Worm (Caenorhabditis elegans) whole organism, young adult: Measurements from ENCODE around the gene lmtr-2.
A peak's percentile ranks its signal among the peaks of the same experiment; 100 is the strongest.

ENCODE experiments used
- B0336.3 ChIP-seq: fragments of 200-800 bp; sonication (Bioruptor generic); IDR thresholded peaks from 2 replicates; pipeline ENCODE4 v1.3.6; 2022; ENCODE audit warnings: missing genetic modification characterization, missing compliant biosample characterization
- F22D6.2 ChIP-seq: sonication (generic microtip); optimal IDR thresholded peaks from 2 replicates; lab custom pipeline; 2016; ENCODE audit warnings: mild to moderate bottlenecking, missing genetic modification characterization, missing compliant biosample characterization
- Y56A3A.18 ChIP-seq: fragments of 200-800 bp; sonication (Bioruptor generic); IDR thresholded peaks from 2 replicates; pipeline ENCODE4 v1.3.6; 2022; ENCODE audit warnings: missing genetic modification reagents, missing genetic modification characterization, missing compliant biosample characterization
- Y79H2A.3 ChIP-seq: fragments of 200-800 bp; sonication (Bioruptor generic); conservative IDR thresholded peaks from 2 replicates; pipeline ENCODE4 v1.3.6; 2022; ENCODE audit warnings: missing genetic modification reagents, missing genetic modification characterization, missing compliant biosample characterization
- attf-6 ChIP-seq: fragments of 200-800 bp; sonication (Bioruptor generic); IDR thresholded peaks from 2 replicates; pipeline ENCODE4 v1.3.6; 2022; ENCODE audit warnings: missing genetic modification reagents, missing genetic modification characterization, missing compliant biosample characterization
- cebp-1 ChIP-seq, 2 experiments: fragments of 200-800 bp in 1 of 2; sonication (Bioruptor generic) in 1 of 2; sonication (generic microtip) in 1 of 2; IDR thresholded peaks in 1 of 2; optimal IDR thresholded peaks in 1 of 2; 2 replicates each; pipeline versions ENCODE4 v1.3.6 to Lab custom; 2017 to 2022; ENCODE audit warnings: missing compliant biosample characterization in 2 of 2, missing genetic modification characterization in 2 of 2, mild to moderate bottlenecking in 1 of 2, missing genetic modification reagents in 1 of 2, moderate library complexity in 1 of 2
- die-1 ChIP-seq: sonication (generic microtip); optimal IDR thresholded peaks from 2 replicates; lab custom pipeline; 2016; ENCODE audit warnings: missing genotype, mild to moderate bottlenecking, missing genetic modification characterization, missing compliant biosample characterization
- dox-1 ChIP-seq: fragments of 200-800 bp; sonication (Bioruptor generic); IDR thresholded peaks from 2 replicates; pipeline ENCODE4 v1.3.6; 2022; ENCODE audit warnings: missing genetic modification reagents, missing genetic modification characterization, missing compliant biosample characterization
- hlh-26 ChIP-seq: fragments of 200-800 bp; sonication (Bioruptor generic); conservative IDR thresholded peaks from 2 replicates; pipeline ENCODE4 v1.3.6; 2022; ENCODE audit warnings: missing genetic modification reagents, missing genetic modification characterization, missing compliant biosample characterization
- hmg-1.2 ChIP-seq: fragments of 200-800 bp; sonication (Bioruptor generic); IDR thresholded peaks from 2 replicates; pipeline ENCODE4 v1.3.6; 2022; ENCODE audit warnings: missing genetic modification reagents, missing genetic modification characterization, missing compliant biosample characterization
- hsf-1 ChIP-seq: fragments of 200-800 bp; sonication (Bioruptor generic); IDR thresholded peaks from 2 replicates; pipeline ENCODE4 v1.3.6; 2022; ENCODE audit warnings: missing genetic modification reagents, missing genetic modification characterization, missing compliant biosample characterization
- lin-26 ChIP-seq: fragments of 200-800 bp; sonication (Bioruptor generic); IDR thresholded peaks from 2 replicates; pipeline ENCODE4 v1.3.6; 2022; ENCODE audit warnings: missing genetic modification reagents, missing genetic modification characterization, missing compliant biosample characterization
- lsl-1 ChIP-seq: fragments of 200-800 bp; sonication (Bioruptor generic); optimal IDR thresholded peaks from 2 replicates; lab custom pipeline; 2018; ENCODE audit warnings: mild to moderate bottlenecking, missing genetic modification characterization, moderate library complexity, missing compliant biosample characterization
- madf-6 ChIP-seq: fragments of 200-800 bp; sonication (Bioruptor generic); IDR thresholded peaks from 2 replicates; pipeline ENCODE4 v1.3.6; 2022; ENCODE audit warnings: missing genetic modification reagents, missing genetic modification characterization, missing compliant biosample characterization
- nhr-27 ChIP-seq: fragments of 200-800 bp; sonication (Bioruptor generic); optimal IDR thresholded peaks from 2 replicates; lab custom pipeline; 2018; ENCODE audit warnings: mild to moderate bottlenecking, missing genetic modification characterization, moderate library complexity, missing compliant biosample characterization
- nhr-80 ChIP-seq: sonication (generic microtip); optimal IDR thresholded peaks from 2 replicates; lab custom pipeline; 2016; ENCODE audit warnings: missing genetic modification characterization, missing compliant biosample characterization
- pbrm-1 ChIP-seq: fragments of 200-800 bp; sonication (Bioruptor generic); IDR thresholded peaks from 2 replicates; pipeline ENCODE4 v1.3.6; 2022; ENCODE audit warnings: missing genetic modification reagents, missing genetic modification characterization, missing compliant biosample characterization
- snpc-1.1 ChIP-seq: sonication (generic microtip); optimal IDR thresholded peaks from 2 replicates; lab custom pipeline; 2017; ENCODE audit warnings: missing genetic modification characterization, mild to moderate bottlenecking, missing compliant biosample characterization, antibody characterized with exemption, moderate library complexity, missing genotype, missing genetic modification reagents; ENCODE audit not compliant: insufficient read depth
- snpc-1.3 ChIP-seq: sonication (generic microtip); optimal IDR thresholded peaks from 2 replicates; lab custom pipeline; 2017; ENCODE audit warnings: missing genetic modification characterization, mild to moderate bottlenecking, missing compliant biosample characterization, antibody characterized with exemption, moderate library complexity, missing genotype, missing genetic modification reagents; ENCODE audit not compliant: insufficient read depth
- snpc-3.4 ChIP-seq: sonication (generic microtip); optimal IDR thresholded peaks from 2 replicates; lab custom pipeline; 2017; ENCODE audit warnings: missing genetic modification characterization, mild to moderate bottlenecking, missing compliant biosample characterization, antibody characterized with exemption, moderate library complexity, missing genotype, missing genetic modification reagents
- snpc-4 ChIP-seq, 5 experiments: fragments of 150-350 bp in 1 of 5; sonication (generic microtip) in 4 of 5; optimal IDR thresholded peaks; 2 replicates each; lab custom pipeline; 2014 to 2018; ENCODE audit warnings: missing genetic modification characterization in 5 of 5, missing biosample characterization in 3 of 5, antibody characterized with exemption in 2 of 5, mild to moderate bottlenecking in 2 of 5, missing compliant biosample characterization in 2 of 5, missing genotype in 2 of 5, moderate library complexity in 2 of 5, missing genetic modification reagents in 1 of 5
- tlf-1 ChIP-seq: fragments of 200-800 bp; sonication (Bioruptor generic); optimal IDR thresholded peaks from 2 replicates; lab custom pipeline; 2018; ENCODE audit warnings: mild to moderate bottlenecking, missing genetic modification characterization, missing compliant biosample characterization
- unc-130 ChIP-seq: sonication (generic microtip); optimal IDR thresholded peaks from 2 replicates; lab custom pipeline; 2016; ENCODE audit warnings: missing genetic modification reagents, missing genetic modification characterization, missing compliant biosample characterization
- xnd-1 ChIP-seq: sonication (generic microtip); optimal IDR thresholded peaks from 2 replicates; lab custom pipeline; 2016; ENCODE audit warnings: missing genotype, missing genetic modification reagents, missing genetic modification characterization, missing compliant biosample characterization
- ztf-28 ChIP-seq: fragments of 200-800 bp; sonication (Bioruptor generic); IDR thresholded peaks from 2 replicates; pipeline ENCODE4 v1.3.6; 2022; ENCODE audit warnings: missing genetic modification reagents, missing genetic modification characterization, missing compliant biosample characterization

The lmtr-2 gene

ce11 chrV:8022040-8022439 lies 11.1 kb upstream of the lmtr-2 start, which contains the start of gene ech-3:
Gene ech-3, plus strand, starts transcription at chrV:8022217.
- TF ChIP-seq F22D6.2 (tag; lab: Kevin White, UChicago) (no peak), hlh-26 (GFP tag; lab: Robert Waterston, UW) (no peak), attf-6 (GFP tag; lab: Robert Waterston, UW) (no peak), hmg-1.2 (peak; percentile 30; the same call in 1 of the 2 replicates)

- TF ChIP-seq die-1 (no peak), nhr-80 (peak; percentile 60), snpc-3.4 (tag; lab: Kevin White, UChicago) (no peak), Y56A3A.18 (GFP tag; lab: Robert Waterston, UW) (no peak), nhr-27 (no peak)
These were observed 8.9 kb upstream of the lmtr-2 start for ce11 chrV:8019783-8020182.

- TF ChIP-seq nhr-80 (peak; percentile 57), Y79H2A.3 (no peak)
These were observed 8.0 kb upstream of the lmtr-2 start for ce11 chrV:8018919-8019318.

- TF ChIP-seq dox-1 (GFP tag; lab: Robert Waterston, UW) (0 out of 2 replicates have a peak, but pooled peaks have one; percentile 19), unc-130 (GFP tag; lab: Kevin White, UChicago) (no peak), tlf-1 (GFP tag; lab: Kevin White, UChicago) (no peak), snpc-1.3 (tag; lab: Kevin White, UChicago) (no peak), cebp-1 (GFP tag; IDR thresholded peaks at IDR 0.05; lab: Robert Waterston, UW) (peak; percentile 56; the same call in 1 of the 2 replicates), cebp-1 (tag; optimal IDR thresholded peaks at IDR 0.05; lab: Kevin White, UChicago) (peak; percentile 72), nhr-80 (peak; percentile 84)
These were observed 7.0 kb upstream of the lmtr-2 start for ce11 chrV:8017924-8018323.

- no peak for TF ChIP-seq B0336.3 (GFP tag; lab: Robert Waterston, UW)
- peak; percentile 31 for TF ChIP-seq nhr-80
- TF ChIP-seq ztf-28 (GFP tag; lab: Robert Waterston, UW): no peak
These were observed 6.0 kb upstream of the lmtr-2 start, which contains the start of gene sptl-2 for ce11 chrV:8016928-8017327. Gene sptl-2, plus strand, starts transcription at chrV:8017207.

- TF ChIP-seq madf-6 (GFP tag; lab: Robert Waterston, UW) (peak; percentile 8; the same call in 1 of the 2 replicates), pbrm-1 (GFP tag; lab: Robert Waterston, UW) (peak; percentile 63), xnd-1 (peak; percentile 3), lin-26 (GFP tag; lab: Robert Waterston, UW) (0 out of 2 replicates have a peak, but pooled peaks have one; percentile 26), hmg-1.2 (peak; percentile 82), snpc-4 (GFP tag; optimal IDR thresholded peaks at IDR 0.05; lab: Kevin White, UChicago) (peak; percentile 74), snpc-4 (tag; optimal IDR thresholded peaks at IDR 0.05; lab: Kevin White, UChicago) (peak in 3 of 4 experiments; percentile 90 to 97 (median 95)), snpc-1.1 (tag; lab: Kevin White, UChicago) (peak; percentile 85), hsf-1 (peak; percentile 40; the same call in 1 of the 2 replicates), lsl-1 (GFP tag; lab: Kevin White, UChicago) (peak; percentile 35), attf-6 (GFP tag; lab: Robert Waterston, UW) (peak; percentile 47; the same call in 1 of the 2 replicates)
These were observed 3.9 kb upstream of the lmtr-2 start for ce11 chrV:8014710-8015314.
